Fruit fly (Drosophila melanogaster) whole organism, embryonic: Measurements from ENCODE around the gene CG12078.

Source experiments
- ATbp ChIP-seq: fragments of 200-800 bp; sonication (Bioruptor generic); optimal IDR thresholded peaks from 2 replicates; lab custom pipeline; 2017; ENCODE audit warnings: missing biosample characterization, mild to moderate bottlenecking, missing genetic modification characterization, missing genetic modification reagents
- Asciz ChIP-seq: fragments of 200-800 bp; sonication (Bioruptor generic); optimal IDR thresholded peaks from 2 replicates; lab custom pipeline; 2017; ENCODE audit warnings: missing biosample characterization, mild to moderate bottlenecking, missing genetic modification characterization, missing genetic modification reagents
- Bdp1 ChIP-seq: fragments of 200-800 bp; sonication (Bioruptor generic); optimal IDR thresholded peaks from 3 replicates; lab custom pipeline; 2016; ENCODE audit warnings: missing biosample characterization, missing genetic modification characterization
- CG10267 ChIP-seq: fragments of 200-800 bp; sonication (Bioruptor generic); optimal IDR thresholded peaks from 2 replicates; lab custom pipeline; 2018; ENCODE audit warnings: missing biosample characterization, mild to moderate bottlenecking, missing genetic modification characterization, moderate library complexity
- CG10565 ChIP-seq: fragments of 200-800 bp; sonication (Bioruptor generic); optimal IDR thresholded peaks from 3 replicates; lab custom pipeline; 2016; ENCODE audit warnings: missing biosample characterization, mild to moderate bottlenecking, missing genetic modification characterization
- CG12236 ChIP-seq: fragments of 200-800 bp; sonication (Bioruptor generic); optimal IDR thresholded peaks from 2 replicates; lab custom pipeline; 2016; ENCODE audit warnings: missing biosample characterization, missing genetic modification characterization
- CG13624 ChIP-seq: fragments of 200-800 bp; sonication (Bioruptor generic); optimal IDR thresholded peaks from 2 replicates; lab custom pipeline; 2016; ENCODE audit warnings: missing biosample characterization, missing genetic modification characterization
- CG15601 ChIP-seq: fragments of 200-800 bp; sonication (Bioruptor generic); optimal IDR thresholded peaks from 3 replicates; lab custom pipeline; 2019; ENCODE audit warnings: missing biosample characterization, mild to moderate bottlenecking, missing genetic modification characterization, moderate library complexity
- CG1602 ChIP-seq: fragments of 200-800 bp; sonication (Bioruptor generic); optimal IDR thresholded peaks from 3 replicates; lab custom pipeline; 2016; ENCODE audit warnings: missing biosample characterization, missing genetic modification characterization
- CG18262 ChIP-seq: fragments of 200-800 bp; optimal IDR thresholded peaks from 3 replicates; lab custom pipeline; 2019; ENCODE audit warnings: missing biosample characterization, mild to moderate bottlenecking, missing genetic modification characterization, moderate library complexity
- CG30020 ChIP-seq: fragments of 200-800 bp; optimal IDR thresholded peaks from 2 replicates; lab custom pipeline; 2019; ENCODE audit warnings: missing biosample characterization, mild to moderate bottlenecking, missing genetic modification characterization, moderate library complexity
- CG31441 ChIP-seq: fragments of 200-800 bp; sonication (Bioruptor generic); IDR thresholded peaks from 2 replicates; pipeline ENCODE4 v1.3.6; 2022; ENCODE audit warnings: missing biosample characterization, missing genetic modification characterization
- CG32767 ChIP-seq: fragments of 200-800 bp; sonication (Bioruptor generic); IDR thresholded peaks from 2 replicates; pipeline ENCODE4 v1.3.6; 2022; ENCODE audit warnings: missing biosample characterization, missing genetic modification characterization
- CG34376 ChIP-seq: fragments of 200-800 bp; sonication (Bioruptor generic); optimal IDR thresholded peaks from 2 replicates; lab custom pipeline; 2018; ENCODE audit warnings: missing biosample characterization, mild to moderate bottlenecking, missing genetic modification characterization
- CG4360 ChIP-seq: fragments of 200-800 bp; sonication (Bioruptor generic); IDR thresholded peaks from 2 replicates; pipeline ENCODE4 v1.3.6; 2022; ENCODE audit warnings: missing biosample characterization, missing genetic modification characterization
- CG4820 ChIP-seq: fragments of 200-800 bp; sonication (Bioruptor generic); optimal IDR thresholded peaks from 3 replicates; lab custom pipeline; 2016; ENCODE audit warnings: missing biosample characterization, missing genetic modification characterization
- CG5953 ChIP-seq: fragments of 200-800 bp; sonication (Bioruptor generic); IDR thresholded peaks from 2 replicates; pipeline ENCODE4 v1.3.6; 2022; ENCODE audit warnings: missing biosample characterization, missing genetic modification characterization
- CG7928 ChIP-seq: fragments of 200-800 bp; sonication (Bioruptor generic); optimal IDR thresholded peaks from 2 replicates; lab custom pipeline; 2017; ENCODE audit warnings: missing biosample characterization, mild to moderate bottlenecking, missing genetic modification characterization
- CG8281 ChIP-seq: fragments of 200-800 bp; sonication (Bioruptor generic); optimal IDR thresholded peaks from 2 replicates; lab custom pipeline; 2018; ENCODE audit warnings: missing biosample characterization, mild to moderate bottlenecking, missing genetic modification characterization, moderate library complexity
- CkIIα-i1 ChIP-seq: fragments of 200-800 bp; sonication (Bioruptor generic); IDR thresholded peaks from 2 replicates; pipeline ENCODE4 v1.3.6; 2022; ENCODE audit warnings: missing biosample characterization, missing genetic modification characterization
- Dip2 ChIP-seq: fragments of 200-800 bp; sonication (Bioruptor generic); IDR thresholded peaks from 2 replicates; pipeline ENCODE4 v1.3.6; 2022; ENCODE audit warnings: missing biosample characterization, missing genetic modification characterization
- Eip74EF ChIP-seq, 2 experiments: fragments of 200-800 bp in 1 of 2; fragments of >200 bp in 1 of 2; sonication (Bioruptor generic) in 1 of 2; optimal IDR thresholded peaks; 2 replicates each; lab custom pipeline; 2017 to 2019; ENCODE audit warnings: missing biosample characterization in 2 of 2, missing genetic modification characterization in 2 of 2, mild to moderate bottlenecking in 1 of 2, moderate library complexity in 1 of 2
- Ets97D ChIP-seq: fragments of 200-800 bp; sonication (Bioruptor generic); optimal IDR thresholded peaks from 3 replicates; lab custom pipeline; 2016; ENCODE audit warnings: missing biosample characterization, missing genetic modification characterization
- HLH54F ChIP-seq: fragments of 200-800 bp; sonication (Bioruptor generic); optimal IDR thresholded peaks from 3 replicates; lab custom pipeline; 2016; ENCODE audit warnings: missing biosample characterization, missing genetic modification characterization
- Max ChIP-seq: fragments of 200-800 bp; sonication (Bioruptor generic); optimal IDR thresholded peaks from 2 replicates; lab custom pipeline; 2016; ENCODE audit warnings: missing biosample characterization, mild to moderate bottlenecking, missing genetic modification characterization
- NC2β ChIP-seq: fragments of 200-800 bp; sonication (Bioruptor generic); optimal IDR thresholded peaks from 2 replicates; lab custom pipeline; 2016; ENCODE audit warnings: missing biosample characterization, missing genetic modification characterization
- Opbp ChIP-seq: fragments of 200-800 bp; sonication (Bioruptor generic); IDR thresholded peaks from 3 replicates; pipeline ENCODE4 v1.3.6; 2022; ENCODE audit warnings: missing biosample characterization, missing genetic modification characterization; ENCODE audit not compliant: partially characterized antibody
- Trl ChIP-seq, 3 experiments: fragments of >200 bp in 2 of 3; fragments of 200-800 bp in 1 of 3; sonication (Bioruptor generic) in 1 of 3; optimal IDR thresholded peaks; 2 replicates in 1 of 3; 3 replicates in 2 of 3; lab custom pipeline; 2016 to 2017; ENCODE audit warnings: missing biosample characterization in 1 of 3, missing genetic modification characterization in 1 of 3
- Xbp1 ChIP-seq: fragments of 200-800 bp; sonication (Bioruptor generic); optimal IDR thresholded peaks from 3 replicates; lab custom pipeline; 2016; ENCODE audit warnings: missing biosample characterization, mild to moderate bottlenecking, missing genetic modification characterization
- ab ChIP-seq: fragments of 200-800 bp; sonication (Bioruptor generic); optimal IDR thresholded peaks from 2 replicates; lab custom pipeline; 2016; ENCODE audit warnings: missing biosample characterization, missing genetic modification characterization
- ash1 ChIP-seq: fragments of 200-800 bp; sonication (Bioruptor generic); optimal IDR thresholded peaks from 2 replicates; lab custom pipeline; 2018; ENCODE audit warnings: missing biosample characterization, mild to moderate bottlenecking, missing genetic modification characterization
- br ChIP-seq: fragments of >200 bp; optimal IDR thresholded peaks from 2 replicates; lab custom pipeline; 2017
- chinmo ChIP-seq: fragments of 200-800 bp; sonication (Bioruptor generic); IDR thresholded peaks from 4 replicates; pipeline ENCODE4 v1.3.6; 2022; ENCODE audit warnings: missing biosample characterization, missing genetic modification characterization; ENCODE audit not compliant: partially characterized antibody
- dimm ChIP-seq: fragments of 200-800 bp; sonication (Bioruptor generic); IDR thresholded peaks from 2 replicates; pipeline ENCODE4 v1.3.6; 2022; ENCODE audit warnings: missing biosample characterization, missing genetic modification characterization
- disco-r ChIP-seq: fragments of 200-800 bp; sonication (Bioruptor generic); optimal IDR thresholded peaks from 2 replicates; lab custom pipeline; 2016; ENCODE audit warnings: missing biosample characterization, missing genetic modification characterization
- fu2 ChIP-seq: fragments of 200-800 bp; sonication (Bioruptor generic); optimal IDR thresholded peaks from 2 replicates; lab custom pipeline; 2016; ENCODE audit warnings: missing biosample characterization, missing genetic modification characterization
- kni ChIP-seq: fragments of 200-800 bp; sonication (Bioruptor generic); optimal IDR thresholded peaks from 3 replicates; lab custom pipeline; 2017; ENCODE audit warnings: mild to moderate bottlenecking, missing biosample characterization, missing genetic modification reagents, missing genetic modification characterization
- lilli ChIP-seq: fragments of 200-800 bp; sonication (Bioruptor generic); optimal IDR thresholded peaks from 3 replicates; lab custom pipeline; 2016; ENCODE audit warnings: missing biosample characterization, missing genetic modification characterization
- nmo ChIP-seq: fragments of 200-800 bp; sonication (Bioruptor generic); optimal IDR thresholded peaks from 2 replicates; lab custom pipeline; 2018; ENCODE audit warnings: missing biosample characterization, mild to moderate bottlenecking, missing genetic modification characterization, moderate library complexity
- odd ChIP-seq: fragments of 200-800 bp; sonication (Bioruptor generic); optimal IDR thresholded peaks from 2 replicates; lab custom pipeline; 2017; ENCODE audit warnings: missing biosample characterization, mild to moderate bottlenecking, missing genetic modification characterization
- pan ChIP-seq, 4 experiments: fragments of >200 bp in 3 of 4; fragments of 200-800 bp in 1 of 4; sonication (Bioruptor generic) in 1 of 4; optimal IDR thresholded peaks in 3 of 4; IDR thresholded peaks in 1 of 4; 2 replicates each; pipeline versions ENCODE4 v1.3.6 to Lab custom; 2017 to 2022; ENCODE audit warnings: missing biosample characterization in 2 of 4, missing genetic modification characterization in 2 of 4, mixed read lengths in 1 of 4
- pita ChIP-seq: fragments of 200-800 bp; sonication (Bioruptor generic); optimal IDR thresholded peaks from 2 replicates; lab custom pipeline; 2017; ENCODE audit warnings: missing biosample characterization, mild to moderate bottlenecking, missing genetic modification characterization
- sd ChIP-seq: fragments of 200-800 bp; sonication (Bioruptor generic); optimal IDR thresholded peaks from 3 replicates; lab custom pipeline; 2018; ENCODE audit warnings: missing biosample characterization, mild to moderate bottlenecking, missing genetic modification characterization, moderate library complexity
- slbo ChIP-seq: fragments of 200-800 bp; sonication (Bioruptor generic); IDR thresholded peaks from 2 replicates; pipeline ENCODE4 v1.3.6; 2022; ENCODE audit warnings: missing biosample characterization, missing genetic modification characterization
- tna ChIP-seq: fragments of 200-800 bp; sonication (Bioruptor generic); IDR thresholded peaks from 2 replicates; pipeline ENCODE4 v1.3.6; 2022; ENCODE audit warnings: missing biosample characterization, missing genetic modification characterization; ENCODE audit not compliant: partially characterized antibody
- unc-4 ChIP-seq: fragments of 200-800 bp; sonication (Bioruptor generic); IDR thresholded peaks from 2 replicates; pipeline ENCODE4 v1.3.6; 2022; ENCODE audit warnings: missing biosample characterization, missing genetic modification characterization; ENCODE audit not compliant: partially characterized antibody
- zen2 ChIP-seq: fragments of 200-800 bp; sonication (Bioruptor generic); IDR thresholded peaks from 3 replicates; pipeline ENCODE4 v1.3.6; 2022; ENCODE audit warnings: missing biosample characterization, missing genetic modification characterization; ENCODE audit not compliant: partially characterized antibody

CG12078 gene

dm6 chr3L:3224740-3225719 lies 19.1 kb downstream of the CG12078 start, which contains the start of gene Larp4B (continued):
- TF ChIP-seq br (lab: Kevin White, UChicago), result no peak
- peak; percentile 58 for TF ChIP-seq CG13624
- no peak for TF ChIP-seq CG18262 (tag; lab: Kevin White, UChicago)
- no peak for TF ChIP-seq CG32767 (GFP tag; lab: Robert Waterston, UW)
- no peak for TF ChIP-seq Asciz (GFP tag; lab: Kevin White, UChicago)
- TF ChIP-seq HLH54F (GFP tag; lab: Kevin White, UChicago), result no peak
- peak; percentile 6 for TF ChIP-seq CG15601
- TF ChIP-seq NC2β (GFP tag; lab: Kevin White, UChicago), result peak; percentile 25
- TF ChIP-seq sd, result peak; percentile 37
- no peak for TF ChIP-seq Trl (optimal IDR thresholded peaks at IDR 0.05; lab: Kevin White, UChicago)
- TF ChIP-seq Trl (GFP tag; optimal IDR thresholded peaks at IDR 0.05; lab: Kevin White, UChicago), result no peak
- TF ChIP-seq CG30020, result no peak
- peak; percentile 25 for TF ChIP-seq nmo
- no peak for TF ChIP-seq CkIIα-i1 (GFP tag; lab: Robert Waterston, UW)
- peak; percentile 55 for TF ChIP-seq disco-r
- peak; percentile 18; the same call in 1 of the 2 replicates for TF ChIP-seq CG4360
- TF ChIP-seq zen2, result 0 out of 3 replicates have a peak, but pooled peaks have one; percentile 39
- no peak for TF ChIP-seq CG8281 (tag; lab: Kevin White, UChicago)
- TF ChIP-seq CG1602, result no peak
- TF ChIP-seq slbo (GFP tag; lab: Robert Waterston, UW), result peak; percentile 35; the same call in 1 of the 2 replicates
- peak; percentile 22 for TF ChIP-seq Max (GFP tag; lab: Kevin White, UChicago)
- TF ChIP-seq Bdp1 (GFP tag; lab: Kevin White, UChicago), result no peak
- TF ChIP-seq Ets97D (GFP tag; lab: Kevin White, UChicago), result peak; percentile 73
- TF ChIP-seq ash1 (GFP tag; lab: Kevin White, UChicago), result no peak
- no peak for TF ChIP-seq Eip74EF (GFP tag; optimal IDR thresholded peaks at IDR 0.05; lab: Kevin White, UChicago)
- TF ChIP-seq Xbp1 (GFP tag; lab: Kevin White, UChicago), result peak; percentile 21
- no peak for TF ChIP-seq ab
- no peak for TF ChIP-seq ATbp (GFP tag; lab: Kevin White, UChicago)
- TF ChIP-seq CG31441 (GFP tag; lab: Robert Waterston, UW), result no peak
- no peak for TF ChIP-seq CG34376
- TF ChIP-seq pita (GFP tag; lab: Kevin White, UChicago), result peak; percentile 86
- TF ChIP-seq Opbp (GFP tag; lab: Robert Waterston, UW), result peak; percentile 35; the same call in 2 of the 3 replicates
- peak; percentile 53 for TF ChIP-seq lilli
- no peak for TF ChIP-seq odd (GFP tag; lab: Kevin White, UChicago)
- TF ChIP-seq unc-4, result peak; percentile 66
- TF ChIP-seq CG4820 (GFP tag; lab: Kevin White, UChicago), result no peak
- no peak for TF ChIP-seq CG5953 (GFP tag; lab: Robert Waterston, UW)
- no peak for TF ChIP-seq CG12236
- peak; percentile 41 for TF ChIP-seq CG7928 (GFP tag; lab: Kevin White, UChicago)
- no peak for TF ChIP-seq tna (GFP tag; lab: Robert Waterston, UW)
- TF ChIP-seq kni (GFP tag; lab: Kevin White, UChicago), result no peak
- no peak for TF ChIP-seq CG10565 (GFP tag; lab: Kevin White, UChicago)
- TF ChIP-seq fu2 (GFP tag; lab: Kevin White, UChicago), result peak; percentile 8
- no peak for TF ChIP-seq Dip2 (GFP tag; lab: Robert Waterston, UW)
- TF ChIP-seq pan (optimal IDR thresholded peaks at IDR 0.05; lab: Kevin White, UChicago), result no peak
- TF ChIP-seq pan (GFP tag; optimal IDR thresholded peaks at IDR 0.05 in 1 of 2, IDR thresholded peaks at IDR 0.05 in 1 of 2), result no peak
- no peak for TF ChIP-seq dimm
- no peak for TF ChIP-seq chinmo
- TF ChIP-seq CG10267 (tag; lab: Kevin White, UChicago), result peak; percentile 24
